Fruit fly (Drosophila melanogaster) whole organism, adult: Measurements from ENCODE around the gene TwdlV.

ENCODE experiments used
- Crg-1 ChIP-seq: fragments of 200-800 bp; sonication (Bioruptor generic); optimal IDR thresholded peaks from 2 replicates; lab custom pipeline; 2016; ENCODE audit warnings: missing biosample characterization, missing genetic modification characterization
- Hr96 ChIP-seq: fragments of 200-800 bp; sonication (Bioruptor generic); optimal IDR thresholded peaks from 2 replicates; lab custom pipeline; 2016; ENCODE audit warnings: missing biosample characterization, missing genetic modification characterization
- Mnt ChIP-seq: fragments of 200-800 bp; sonication (Bioruptor generic); optimal IDR thresholded peaks from 2 replicates; lab custom pipeline; 2016; ENCODE audit warnings: missing biosample characterization, mild to moderate bottlenecking, missing genetic modification characterization
- bab1 ChIP-seq: fragments of 200-800 bp; sonication (Bioruptor generic); optimal IDR thresholded peaks from 3 replicates; lab custom pipeline; 2019; ENCODE audit warnings: missing biosample characterization, mild to moderate bottlenecking, missing genetic modification characterization, moderate library complexity
- kay ChIP-seq: fragments of 200-800 bp; sonication (Bioruptor generic); peaks from one replicate; lab custom pipeline; 2016; ENCODE audit warnings: missing biosample characterization, missing genetic modification characterization, borderline replicate concordance
- tj ChIP-seq: fragments of 200-800 bp; sonication (Bioruptor generic); optimal IDR thresholded peaks from 3 replicates; lab custom pipeline; 2017; ENCODE audit warnings: missing biosample characterization, mild to moderate bottlenecking, missing genetic modification characterization, moderate library complexity
- toe ChIP-seq: fragments of 200-800 bp; sonication (Bioruptor generic); optimal IDR thresholded peaks from 2 replicates; lab custom pipeline; 2016; ENCODE audit warnings: missing biosample characterization, missing genetic modification characterization

dm6 chr3R:4284376-4284953 is 30.0 kb downstream of the TwdlV start:
- no peak for TF ChIP-seq Mnt (GFP tag; lab: Kevin White, UChicago)
- no peak for TF ChIP-seq tj (GFP tag; lab: Kevin White, UChicago)
- no peak for TF ChIP-seq Hr96 (GFP tag; lab: Kevin White, UChicago)
- no peak for TF ChIP-seq bab1 (GFP tag; lab: Kevin White, UChicago)
- TF ChIP-seq toe (GFP tag; lab: Kevin White, UChicago): no peak
- TF ChIP-seq kay (GFP tag; lab: Kevin White, UChicago): no peak
- no peak for TF ChIP-seq Crg-1 (GFP tag; lab: Kevin White, UChicago)
